Worm (Caenorhabditis elegans): Measurements from ENCODE around the gene C01G6.9.

The C01G6.9 gene

ce11 chrII:9261931-9262562 is 33.6 kb downstream of the C01G6.9 start, which contains the start of gene aqp-2:
TSS of gene aqp-2 (minus strand) at chrII:9261981.
- no peak for TF ChIP-seq arid-1 (GFP tag; conservative IDR thresholded peaks at IDR 0.05)
- no peak for TF ChIP-seq dmd-9 (GFP tag; IDR thresholded peaks at IDR 0.05)
- no peak for TF ChIP-seq fos-1 (tag; optimal IDR thresholded peaks at IDR 0.05)
- peak; percentile 28 for TF ChIP-seq nhr-11 (tag; optimal IDR thresholded peaks at IDR 0.05)
- no peak for TF ChIP-seq ztf-11 (tag; optimal IDR thresholded peaks at IDR 0.05)
- no peak for TF ChIP-seq F37D6.2 (tag; optimal IDR thresholded peaks at IDR 0.05)
- TF ChIP-seq mdl-1 (tag; optimal IDR thresholded peaks at IDR 0.05) = peak in 1 of 2 experiments; percentile 39
- TF ChIP-seq ceh-62 (tag; optimal IDR thresholded peaks at IDR 0.05) = no peak
- TF ChIP-seq daf-16 (GFP tag; optimal IDR thresholded peaks at IDR 0.05) = peak in 1 of 2 experiments; percentile 97
- no peak for TF ChIP-seq daf-16 (tag; optimal IDR thresholded peaks at IDR 0.05)
- no peak for TF ChIP-seq gei-8 (GFP tag; optimal IDR thresholded peaks at IDR 0.05)
- no peak for TF ChIP-seq ceh-28 (tag; optimal IDR thresholded peaks at IDR 0.05)
- TF ChIP-seq set-16 (GFP tag; IDR thresholded peaks at IDR 0.05) = peak; percentile 31; the same call in 1 of the 2 replicates
- peak; percentile 50 for TF ChIP-seq hlh-11 (tag; optimal IDR thresholded peaks at IDR 0.05)
- TF ChIP-seq hmg-1.1 (GFP tag; IDR thresholded peaks at IDR 0.05) = no peak
- TF ChIP-seq lin-13 (GFP tag; optimal IDR thresholded peaks at IDR 0.05) = no peak
- peak in 1 of 2 experiments; percentile 56 for TF ChIP-seq unc-62 (GFP tag; optimal IDR thresholded peaks at IDR 0.05 in 1 of 2)
- TF ChIP-seq unc-62 (tag; optimal IDR thresholded peaks at IDR 0.05) = no peak

- TF ChIP-seq unc-62 (GFP tag; optimal IDR thresholded peaks at IDR 0.05 in 1 of 2) (peak in 1 of 2 experiments; percentile 86), unc-62 (tag; optimal IDR thresholded peaks at IDR 0.05) (no peak), F10B5.3 (tag; optimal IDR thresholded peaks at IDR 0.05) (no peak)
Observed at ce11 chrII:9261403-9261802, 34.2 kb downstream of the C01G6.9 start.

ce11 chrII:9260026-9260425 is 35.6 kb downstream of the C01G6.9 start:
- TF ChIP-seq nhr-28 (tag; optimal IDR thresholded peaks at IDR 0.05) (peak; percentile 16), aly-2 (tag; optimal IDR thresholded peaks at IDR 0.05) (no peak)

ce11 chrII:9258566-9258965 is 37.1 kb downstream of the C01G6.9 start:
- TF ChIP-seq unc-62 (GFP tag; optimal IDR thresholded peaks at IDR 0.05 in 1 of 2) = peak in 1 of 2 experiments; percentile 82
- no peak for TF ChIP-seq unc-62 (tag; optimal IDR thresholded peaks at IDR 0.05)
- no peak for TF ChIP-seq nhr-237 (tag; optimal IDR thresholded peaks at IDR 0.05)
- TF ChIP-seq lir-3 (tag; optimal IDR thresholded peaks at IDR 0.05) = no peak

- no peak for TF ChIP-seq hlh-30 (tag; optimal IDR thresholded peaks at IDR 0.05; ENCODE audit: insufficient read depth)
- no peak for TF ChIP-seq attf-4 (tag; optimal IDR thresholded peaks at IDR 0.05)
- TF ChIP-seq nhr-76 (tag; optimal IDR thresholded peaks at IDR 0.05) = no peak
- TF ChIP-seq F10B5.3 (tag; optimal IDR thresholded peaks at IDR 0.05) = no peak
- TF ChIP-seq daf-19 (GFP tag; conservative IDR thresholded peaks at IDR 0.05) = no peak
- no peak for TF ChIP-seq nhr-102 (tag; optimal IDR thresholded peaks at IDR 0.05)
- no peak for TF ChIP-seq nhr-48 (tag; optimal IDR thresholded peaks at IDR 0.05)
- no peak for TF ChIP-seq snpc-1.2 (GFP tag; IDR thresholded peaks at IDR 0.05)
- no peak for TF ChIP-seq zip-11 (GFP tag; IDR thresholded peaks at IDR 0.05)
- TF ChIP-seq F49E8.2 (tag; optimal IDR thresholded peaks at IDR 0.05; ENCODE audit: borderline replicate concordance) = no peak
- TF ChIP-seq nhr-6 (tag; optimal IDR thresholded peaks at IDR 0.05) = no peak
- no peak for TF ChIP-seq snpc-4 (tag; optimal IDR thresholded peaks at IDR 0.05)
- TF ChIP-seq lin-39 (tag; optimal IDR thresholded peaks at IDR 0.05) = no peak
- TF ChIP-seq lin-29 (GFP tag; IDR thresholded peaks at IDR 0.05) = no peak
- TF ChIP-seq lim-7 (GFP tag; IDR thresholded peaks at IDR 0.05) = no peak
Observed at ce11 chrII:9258034-9258556, 37.5 kb downstream of the C01G6.9 start.
